Worm (Caenorhabditis elegans) whole organism, midembryonic: ENCODE measurements around the gene lgc-19.

ENCODE experiments used
- T22C8.4 ChIP-seq: fragments of 200-800 bp; sonication (Bioruptor generic); IDR thresholded peaks from 2 replicates; pipeline ENCODE4 v1.3.6; 2022; ENCODE audit warnings: missing genetic modification characterization, missing compliant biosample characterization
- cog-1 ChIP-seq: sonication (generic microtip); optimal IDR thresholded peaks from 2 replicates; lab custom pipeline; 2016; ENCODE audit warnings: missing genetic modification characterization, missing compliant biosample characterization
- flt-1 ChIP-seq: fragments of 200-800 bp; sonication (Bioruptor generic); IDR thresholded peaks from 2 replicates; pipeline ENCODE4 v1.3.6; 2022; ENCODE audit warnings: missing genetic modification characterization, missing compliant biosample characterization
- klf-2 ChIP-seq: fragments of 200-800 bp; sonication (Bioruptor generic); conservative IDR thresholded peaks from 2 replicates; pipeline ENCODE4 v1.3.6; 2022; ENCODE audit warnings: missing genetic modification reagents, missing genetic modification characterization, missing compliant biosample characterization
- med-1 ChIP-seq: sonication (generic microtip); optimal IDR thresholded peaks from 2 replicates; lab custom pipeline; 2017; ENCODE audit warnings: missing genetic modification characterization, mild to moderate bottlenecking, missing compliant biosample characterization, antibody characterized with exemption, missing genetic modification reagents; ENCODE audit not compliant: insufficient read depth
- ref-1 ChIP-seq: fragments of 200-800 bp; sonication (Bioruptor generic); conservative IDR thresholded peaks from 2 replicates; pipeline ENCODE4 v1.3.6; 2022; ENCODE audit warnings: missing genetic modification reagents, missing genetic modification characterization, missing compliant biosample characterization
- tab-1 ChIP-seq: fragments of 200-800 bp; sonication (Bioruptor generic); IDR thresholded peaks from 2 replicates; pipeline ENCODE4 v1.3.6; 2022; ENCODE audit warnings: missing genetic modification characterization, missing compliant biosample characterization
- ztf-23 ChIP-seq: fragments of 200-800 bp; sonication (Bioruptor generic); IDR thresholded peaks from 2 replicates; pipeline ENCODE4 v1.3.6; 2022; ENCODE audit warnings: missing genetic modification reagents, missing genetic modification characterization, missing compliant biosample characterization
- ztf-29 ChIP-seq: fragments of 200-800 bp; sonication (Bioruptor generic); IDR thresholded peaks from 2 replicates; pipeline ENCODE4 v1.3.6; 2022; ENCODE audit warnings: missing genetic modification reagents, missing genetic modification characterization, missing compliant biosample characterization

The lgc-19 gene

ce11 chrIV:15923000-15923399 lies 39.5 kb downstream of the lgc-19 start:
- no peak for TF ChIP-seq klf-2 (GFP tag; lab: Robert Waterston, UW)
- TF ChIP-seq tab-1 (GFP tag; lab: Robert Waterston, UW), result no peak
- TF ChIP-seq T22C8.4 (GFP tag; lab: Robert Waterston, UW), result no peak
- TF ChIP-seq ztf-23 (GFP tag; lab: Robert Waterston, UW), result no peak
- no peak for TF ChIP-seq cog-1
- no peak for TF ChIP-seq ztf-29
- TF ChIP-seq ref-1 (GFP tag; lab: Robert Waterston, UW), result no peak
- no peak for TF ChIP-seq med-1 (GFP tag; lab: Kevin White, UChicago)
- TF ChIP-seq flt-1 (GFP tag; lab: Robert Waterston, UW), result no peak

- no peak for TF ChIP-seq tab-1 (GFP tag; lab: Robert Waterston, UW)
- TF ChIP-seq ztf-23 (GFP tag; lab: Robert Waterston, UW), result no peak
- no peak for TF ChIP-seq klf-2 (GFP tag; lab: Robert Waterston, UW)
- no peak for TF ChIP-seq ztf-29
- no peak for TF ChIP-seq cog-1
- no peak for TF ChIP-seq med-1 (GFP tag; lab: Kevin White, UChicago)
- TF ChIP-seq T22C8.4 (GFP tag; lab: Robert Waterston, UW), result no peak
- TF ChIP-seq ref-1 (GFP tag; lab: Robert Waterston, UW), result no peak
- TF ChIP-seq flt-1 (GFP tag; lab: Robert Waterston, UW), result no peak
These were observed 47.5 kb downstream of the lgc-19 start for ce11 chrIV:15915061-15915460.

- TF ChIP-seq flt-1 (GFP tag; lab: Robert Waterston, UW) (no peak), tab-1 (GFP tag; lab: Robert Waterston, UW) (no peak), med-1 (GFP tag; lab: Kevin White, UChicago) (no peak), cog-1 (no peak), klf-2 (GFP tag; lab: Robert Waterston, UW) (no peak), ztf-29 (no peak), ztf-23 (GFP tag; lab: Robert Waterston, UW) (no peak), T22C8.4 (GFP tag; lab: Robert Waterston, UW) (no peak), ref-1 (GFP tag; lab: Robert Waterston, UW) (no peak)
These were observed 54.3 kb downstream of the lgc-19 start for ce11 chrIV:15908251-15908650.
